Worm (Caenorhabditis elegans): ENCODE measurements around the gene T25D1.2.

- TF ChIP-seq madf-9 (GFP tag; conservative IDR thresholded peaks at IDR 0.05) = no peak
- no peak for TF ChIP-seq dve-1 (tag; optimal IDR thresholded peaks at IDR 0.05; ENCODE audit: insufficient read depth)
- no peak for TF ChIP-seq rbr-2 (tag; optimal IDR thresholded peaks at IDR 0.05)
- no peak for TF ChIP-seq ztf-7 (tag; optimal IDR thresholded peaks at IDR 0.05)
- TF ChIP-seq set-16 (GFP tag; IDR thresholded peaks at IDR 0.05) = no peak
- TF ChIP-seq lin-29 (GFP tag; IDR thresholded peaks at IDR 0.05) = no peak
- TF ChIP-seq nhr-25 (tag; optimal IDR thresholded peaks at IDR 0.05; ENCODE audit: borderline replicate concordance, insufficient read depth) = no peak
- TF ChIP-seq dpl-1 (GFP tag; optimal IDR thresholded peaks at IDR 0.05) = no peak
- TF ChIP-seq lir-3 (tag; optimal IDR thresholded peaks at IDR 0.05) = no peak
- no peak for TF ChIP-seq fos-1 (tag; optimal IDR thresholded peaks at IDR 0.05)
- no peak for TF ChIP-seq Y105C5A.15 (GFP tag; IDR thresholded peaks at IDR 0.05)
These were observed 44.6 kb upstream of the T25D1.2 start, which contains the start of gene F38E9.1 for ce11 chrX:16470758-16471157.
